Fruit fly (Drosophila melanogaster) S2 (cell line): Measurements from ENCODE around the gene CG33514.

Source experiments
- CG8478 ChIP-seq: fragments of >200 bp; optimal IDR thresholded peaks from 2 replicates; lab custom pipeline; 2018
- CTCF ChIP-seq, 2 experiments: fragments of >200 bp; optimal IDR thresholded peaks; 2 replicates each; lab custom pipeline; 2018

DNA sequence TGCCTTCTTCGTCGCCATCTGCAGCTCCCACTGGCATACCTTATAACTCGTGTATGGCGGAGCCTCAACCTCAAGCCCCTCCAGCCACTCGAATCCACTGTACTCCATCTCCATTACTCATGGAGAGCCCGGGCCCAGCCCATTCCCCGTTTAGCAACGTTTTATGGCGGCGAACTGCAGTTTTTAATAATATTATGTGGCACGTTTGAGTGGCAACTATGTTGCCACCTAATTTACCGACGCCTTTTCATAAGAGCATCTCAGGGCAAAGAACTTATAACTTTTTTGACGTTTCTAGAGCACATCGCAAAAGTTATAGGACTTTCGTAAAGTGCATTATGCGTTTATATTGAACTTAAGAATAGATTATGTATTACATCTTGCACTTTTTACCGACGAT, 13.2 kb upstream of the CG33514 start:
- no peak for TF ChIP-seq CG8478 (lab: Kevin White, UChicago)
- TF ChIP-seq CTCF (optimal IDR thresholded peaks at IDR 0.05; lab: Kevin White, UChicago): no peak
